Worm (Caenorhabditis elegans): ENCODE measurements around the gene lsm-7.
A peak's percentile ranks its signal among the peaks of the same experiment; 100 is the strongest.

lsm-7 gene

DNA sequence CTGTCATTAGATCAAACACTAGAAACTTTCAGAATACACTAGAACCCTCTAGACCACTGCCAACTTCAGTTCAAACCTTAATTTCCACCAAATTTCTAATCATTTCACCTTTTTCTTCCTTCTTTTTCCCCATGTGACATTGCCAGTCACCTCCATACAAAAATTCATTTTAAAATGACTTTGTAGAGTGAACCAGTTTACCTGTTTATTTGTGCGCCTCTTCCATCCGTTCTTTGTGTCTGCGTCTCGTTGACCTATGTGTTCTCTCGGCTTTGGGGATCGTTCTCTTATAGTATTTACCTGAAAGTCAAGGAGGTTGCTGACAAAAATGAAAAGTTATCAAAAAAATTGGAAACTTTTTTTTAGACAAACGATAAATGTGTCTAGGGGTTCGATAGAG, 47.3 kb downstream of the lsm-7 start:
- TF ChIP-seq snpc-1.1 (tag; optimal IDR thresholded peaks at IDR 0.05; ENCODE audit: insufficient read depth): no peak
- no peak for TF ChIP-seq sptf-2 (GFP tag; optimal IDR thresholded peaks at IDR 0.05)
- TF ChIP-seq hsf-1 (GFP tag; IDR thresholded peaks at IDR 0.05): peak; percentile 83
- TF ChIP-seq let-526 (GFP tag; IDR thresholded peaks at IDR 0.05): no peak
- TF ChIP-seq hrde-1 (tag; optimal IDR thresholded peaks at IDR 0.05; ENCODE audit: borderline replicate concordance): no peak
- TF ChIP-seq dpl-1 (GFP tag; optimal IDR thresholded peaks at IDR 0.05): no peak
- no peak for TF ChIP-seq lir-1 (GFP tag; conservative IDR thresholded peaks at IDR 0.05)
- TF ChIP-seq cebp-1 (GFP tag; IDR thresholded peaks at IDR 0.05): no peak
- no peak for TF ChIP-seq cebp-1 (tag; optimal IDR thresholded peaks at IDR 0.05)
- TF ChIP-seq ztf-25 (GFP tag; IDR thresholded peaks at IDR 0.05): no peak
- no peak for TF ChIP-seq F57A8.1 (GFP tag; optimal IDR thresholded peaks at IDR 0.05)
- peak; percentile 46; the same call in 1 of the 2 replicates for TF ChIP-seq hmg-1.2 (GFP tag; IDR thresholded peaks at IDR 0.05)
- TF ChIP-seq rpc-1 (optimal IDR thresholded peaks at IDR 0.05): peak; percentile 24
- no peak for TF ChIP-seq rpc-1 (tag; optimal IDR thresholded peaks at IDR 0.05)
- TF ChIP-seq Y95B8A.8 (GFP tag; IDR thresholded peaks at IDR 0.05): no peak

DNA sequence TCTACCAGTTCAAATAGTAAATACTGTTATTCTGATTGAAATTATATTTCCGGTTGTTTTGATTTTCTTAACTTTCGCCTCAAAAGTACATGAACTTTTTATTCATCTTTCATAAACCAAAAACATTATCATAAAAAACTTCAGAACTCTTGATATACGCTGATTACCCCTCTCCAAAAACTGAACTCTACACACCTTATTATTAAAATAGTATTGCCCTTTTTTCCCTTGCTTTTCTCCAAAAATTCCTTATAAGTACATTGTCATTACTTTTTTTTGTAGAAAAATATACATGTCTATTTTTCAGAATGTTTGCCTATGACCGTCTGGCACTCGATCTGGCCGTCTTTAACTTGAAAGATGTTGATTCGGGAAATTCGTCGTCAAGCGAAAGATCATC, 48.5 kb downstream of the lsm-7 start, which contains the start of gene Y43E12A.2:
Gene Y43E12A.2, plus strand, starts transcription at position 301 of the 400 bp plus-strand sequence.
- TF ChIP-seq hmg-1.2 (GFP tag; IDR thresholded peaks at IDR 0.05) (no peak), ztf-28 (GFP tag; IDR thresholded peaks at IDR 0.05) (no peak), F23B12.7 (tag; optimal IDR thresholded peaks at IDR 0.05; ENCODE audit: insufficient read depth) (no peak), ceh-40 (GFP tag; IDR thresholded peaks at IDR 0.05) (no peak), bed-1 (GFP tag; IDR thresholded peaks at IDR 0.05) (no peak), attf-5 (GFP tag; optimal IDR thresholded peaks at IDR 0.05) (no peak), sea-2 (GFP tag; IDR thresholded peaks at IDR 0.05) (no peak)

Data from whole organism, young adult.